Fruit fly (Drosophila melanogaster) whole organism, embryonic: Measurements from ENCODE around the gene CG4278.

Experiments
- Aef1 ChIP-seq: fragments of 200-800 bp; sonication (Bioruptor generic); IDR thresholded peaks from 3 replicates; pipeline ENCODE4 v1.3.6; 2022; ENCODE audit warnings: missing biosample characterization, missing genetic modification characterization
- Asciz ChIP-seq: fragments of 200-800 bp; sonication (Bioruptor generic); optimal IDR thresholded peaks from 2 replicates; lab custom pipeline; 2017; ENCODE audit warnings: missing biosample characterization, mild to moderate bottlenecking, missing genetic modification characterization, missing genetic modification reagents
- Atf6 ChIP-seq: fragments of 200-800 bp; sonication (Bioruptor generic); IDR thresholded peaks from 2 replicates; pipeline ENCODE4 v1.3.6; 2022; ENCODE audit warnings: missing biosample characterization, missing genetic modification characterization
- Bgb ChIP-seq: fragments of 200-800 bp; sonication (Bioruptor generic); IDR thresholded peaks from 2 replicates; pipeline ENCODE4 v1.3.6; 2022; ENCODE audit warnings: missing biosample characterization, missing genetic modification characterization; ENCODE audit not compliant: partially characterized antibody
- CG11456 ChIP-seq: fragments of 200-800 bp; sonication (Bioruptor generic); IDR thresholded peaks from 3 replicates; pipeline ENCODE4 v1.3.6; 2022; ENCODE audit warnings: missing biosample characterization, missing genetic modification characterization
- CG13424 ChIP-seq: fragments of 200-800 bp; sonication (Bioruptor generic); optimal IDR thresholded peaks from 2 replicates; lab custom pipeline; 2019; ENCODE audit warnings: missing biosample characterization, mild to moderate bottlenecking, missing genetic modification characterization, moderate library complexity
- CG13894 ChIP-seq: fragments of 200-800 bp; sonication (Bioruptor generic); optimal IDR thresholded peaks from 3 replicates; lab custom pipeline; 2018; ENCODE audit warnings: missing biosample characterization, mild to moderate bottlenecking, missing genetic modification characterization, moderate library complexity
- CG14050 ChIP-seq: fragments of 200-800 bp; sonication (Bioruptor generic); IDR thresholded peaks from 3 replicates; pipeline ENCODE4 v1.3.6; 2022; ENCODE audit warnings: missing biosample characterization, missing genetic modification characterization
- CG14860 ChIP-seq: fragments of 200-800 bp; sonication (Bioruptor generic); IDR thresholded peaks from 3 replicates; pipeline ENCODE4 v1.3.6; 2022; ENCODE audit warnings: missing biosample characterization, missing genetic modification characterization; ENCODE audit not compliant: partially characterized antibody
- CG1602 ChIP-seq: fragments of 200-800 bp; sonication (Bioruptor generic); optimal IDR thresholded peaks from 3 replicates; lab custom pipeline; 2016; ENCODE audit warnings: missing biosample characterization, missing genetic modification characterization
- CG17328 ChIP-seq: fragments of 200-800 bp; sonication (Bioruptor generic); IDR thresholded peaks from 2 replicates; pipeline ENCODE4 v1.3.6; 2022; ENCODE audit warnings: missing biosample characterization, missing genetic modification characterization
- CG17802 ChIP-seq: fragments of 200-800 bp; sonication (Bioruptor generic); optimal IDR thresholded peaks from 2 replicates; lab custom pipeline; 2018; ENCODE audit warnings: missing biosample characterization, mild to moderate bottlenecking, missing genetic modification characterization, moderate library complexity
- CG2199 ChIP-seq: fragments of 200-800 bp; sonication (Bioruptor generic); IDR thresholded peaks from 3 replicates; pipeline ENCODE4 v1.3.6; 2022; ENCODE audit warnings: missing biosample characterization, missing genetic modification characterization
- CG2678 ChIP-seq: fragments of 200-800 bp; sonication (Bioruptor generic); optimal IDR thresholded peaks from 3 replicates; lab custom pipeline; 2019; ENCODE audit warnings: missing biosample characterization, mild to moderate bottlenecking, missing genetic modification characterization, moderate library complexity
- CG2712 ChIP-seq: fragments of 200-800 bp; optimal IDR thresholded peaks from 3 replicates; lab custom pipeline; 2019; ENCODE audit warnings: missing biosample characterization, mild to moderate bottlenecking, missing genetic modification characterization, moderate library complexity
- CG34376 ChIP-seq: fragments of 200-800 bp; sonication (Bioruptor generic); optimal IDR thresholded peaks from 2 replicates; lab custom pipeline; 2018; ENCODE audit warnings: missing biosample characterization, mild to moderate bottlenecking, missing genetic modification characterization
- CG43689 ChIP-seq: fragments of 200-800 bp; sonication (Bioruptor generic); IDR thresholded peaks from 2 replicates; pipeline ENCODE4 v1.3.6; 2022; ENCODE audit warnings: missing biosample characterization, missing genetic modification characterization
- CG6175 ChIP-seq: fragments of 200-800 bp; sonication (Bioruptor generic); IDR thresholded peaks from 3 replicates; pipeline ENCODE4 v1.3.6; 2022; ENCODE audit warnings: missing biosample characterization, missing genetic modification characterization
- CG6813 ChIP-seq: fragments of 200-800 bp; sonication (Bioruptor generic); optimal IDR thresholded peaks from 2 replicates; lab custom pipeline; 2017; ENCODE audit warnings: missing biosample characterization, missing genetic modification characterization, mild to moderate bottlenecking, moderate library complexity, missing genetic modification reagents
- CG7271 ChIP-seq: fragments of 200-800 bp; sonication (Bioruptor generic); optimal IDR thresholded peaks from 2 replicates; lab custom pipeline; 2018; ENCODE audit warnings: missing biosample characterization, mild to moderate bottlenecking, missing genetic modification characterization, moderate library complexity
- CG8290 ChIP-seq, 3 experiments: fragments of 200-800 bp; sonication (Bioruptor generic); optimal IDR thresholded peaks; 2 replicates each; lab custom pipeline; 2016 to 2019; ENCODE audit warnings: missing biosample characterization in 3 of 3, missing genetic modification characterization in 3 of 3, mild to moderate bottlenecking in 2 of 3, moderate library complexity in 1 of 3
- Camta ChIP-seq: fragments of 200-800 bp; sonication (Bioruptor generic); optimal IDR thresholded peaks from 2 replicates; lab custom pipeline; 2016; ENCODE audit warnings: missing biosample characterization, missing genetic modification characterization
- Ets97D ChIP-seq: fragments of 200-800 bp; sonication (Bioruptor generic); optimal IDR thresholded peaks from 3 replicates; lab custom pipeline; 2016; ENCODE audit warnings: missing biosample characterization, missing genetic modification characterization
- Fer1 ChIP-seq: fragments of 200-800 bp; sonication (Bioruptor generic); optimal IDR thresholded peaks from 2 replicates; lab custom pipeline; 2017; ENCODE audit warnings: missing biosample characterization, mild to moderate bottlenecking, missing genetic modification characterization
- HLH4C ChIP-seq: fragments of 200-800 bp; sonication (Bioruptor generic); IDR thresholded peaks from 3 replicates; pipeline ENCODE4 v1.3.6; 2022; ENCODE audit warnings: missing biosample characterization, missing genetic modification characterization; ENCODE audit not compliant: partially characterized antibody
- HLH54F ChIP-seq: fragments of 200-800 bp; sonication (Bioruptor generic); optimal IDR thresholded peaks from 3 replicates; lab custom pipeline; 2016; ENCODE audit warnings: missing biosample characterization, missing genetic modification characterization
- Hr51 ChIP-seq, 2 experiments: fragments of 200-800 bp; sonication (Bioruptor generic); optimal IDR thresholded peaks; 2 replicates in 1 of 2; 3 replicates in 1 of 2; lab custom pipeline; 2016 to 2018; ENCODE audit warnings: missing biosample characterization in 2 of 2, missing genetic modification characterization in 2 of 2, mild to moderate bottlenecking in 1 of 2, moderate library complexity in 1 of 2
- Hr78 ChIP-seq, 2 experiments: fragments of 200-800 bp in 1 of 2; fragments of >200 bp in 1 of 2; sonication (Bioruptor generic) in 1 of 2; optimal IDR thresholded peaks; 2 replicates each; lab custom pipeline; 2017 to 2019; ENCODE audit warnings: missing biosample characterization in 2 of 2, missing genetic modification characterization in 2 of 2, mild to moderate bottlenecking in 1 of 2, moderate library complexity in 1 of 2
- Med ChIP-seq: fragments of 200-800 bp; sonication (Bioruptor generic); peaks from one replicate; lab custom pipeline; 2016; ENCODE audit warnings: missing biosample characterization, missing genetic modification characterization, mild to moderate bottlenecking, inconsistent platforms, moderate library complexity
- Neu2 ChIP-seq: fragments of 200-800 bp; sonication (Bioruptor generic); optimal IDR thresholded peaks from 3 replicates; lab custom pipeline; 2016; ENCODE audit warnings: missing biosample characterization, missing genetic modification characterization, borderline replicate concordance
- Nf-YA ChIP-seq: fragments of 200-800 bp; sonication (Bioruptor generic); IDR thresholded peaks from 2 replicates; pipeline ENCODE4 v1.3.6; 2022; ENCODE audit warnings: missing biosample characterization, missing genetic modification characterization
- Opbp ChIP-seq: fragments of 200-800 bp; sonication (Bioruptor generic); IDR thresholded peaks from 3 replicates; pipeline ENCODE4 v1.3.6; 2022; ENCODE audit warnings: missing biosample characterization, missing genetic modification characterization; ENCODE audit not compliant: partially characterized antibody
- Pdp1 ChIP-seq, 2 experiments: fragments of 200-800 bp; sonication (Bioruptor generic); optimal IDR thresholded peaks; 3 replicates each; lab custom pipeline; 2016; ENCODE audit warnings: missing biosample characterization in 2 of 2, missing genetic modification characterization in 2 of 2, mild to moderate bottlenecking in 1 of 2, moderate library complexity in 1 of 2
- Ptx1 ChIP-seq: fragments of 200-800 bp; sonication (Bioruptor generic); IDR thresholded peaks from 2 replicates; pipeline ENCODE4 v1.3.6; 2022; ENCODE audit warnings: missing biosample characterization, missing genetic modification characterization
- Trl ChIP-seq, 3 experiments: fragments of >200 bp in 2 of 3; fragments of 200-800 bp in 1 of 3; sonication (Bioruptor generic) in 1 of 3; optimal IDR thresholded peaks; 2 replicates in 1 of 3; 3 replicates in 2 of 3; lab custom pipeline; 2016 to 2017; ENCODE audit warnings: missing biosample characterization in 1 of 3, missing genetic modification characterization in 1 of 3
- abd-A ChIP-seq: fragments of 200-800 bp; sonication (Bioruptor generic); optimal IDR thresholded peaks from 3 replicates; lab custom pipeline; 2019; ENCODE audit warnings: missing biosample characterization, mild to moderate bottlenecking, missing genetic modification characterization, moderate library complexity
- btn ChIP-seq: fragments of 200-800 bp; sonication (Bioruptor generic); optimal IDR thresholded peaks from 2 replicates; lab custom pipeline; 2016; ENCODE audit warnings: missing biosample characterization, missing genetic modification characterization
- ci ChIP-seq: fragments of 200-800 bp; sonication (Bioruptor generic); IDR thresholded peaks from 3 replicates; pipeline ENCODE4 v1.3.6; 2022; ENCODE audit warnings: missing biosample characterization, missing genetic modification characterization
- danr ChIP-seq: fragments of 200-800 bp; sonication (Bioruptor generic); IDR thresholded peaks from 2 replicates; pipeline ENCODE4 v1.3.6; 2022; ENCODE audit warnings: missing biosample characterization, missing genetic modification characterization
- fd96Cb ChIP-seq: fragments of 200-800 bp; sonication (Bioruptor generic); optimal IDR thresholded peaks from 2 replicates; lab custom pipeline; 2018; ENCODE audit warnings: missing biosample characterization, mild to moderate bottlenecking, missing genetic modification characterization, moderate library complexity
- gcm2 ChIP-seq: fragments of 200-800 bp; sonication (Bioruptor generic); optimal IDR thresholded peaks from 2 replicates; lab custom pipeline; 2016; ENCODE audit warnings: missing biosample characterization, missing genetic modification characterization
- gem ChIP-seq: fragments of 200-800 bp; sonication (Bioruptor generic); optimal IDR thresholded peaks from 2 replicates; lab custom pipeline; 2019; ENCODE audit warnings: missing biosample characterization, mild to moderate bottlenecking, missing genetic modification characterization, moderate library complexity
- grau ChIP-seq: fragments of 200-800 bp; optimal IDR thresholded peaks from 3 replicates; lab custom pipeline; 2019; ENCODE audit warnings: missing biosample characterization, mild to moderate bottlenecking, missing genetic modification characterization, moderate library complexity
- gsb-n ChIP-seq: fragments of 200-800 bp; sonication (Bioruptor generic); optimal IDR thresholded peaks from 3 replicates; lab custom pipeline; 2018; ENCODE audit warnings: missing biosample characterization, mild to moderate bottlenecking, missing genetic modification characterization
- pita ChIP-seq: fragments of 200-800 bp; sonication (Bioruptor generic); optimal IDR thresholded peaks from 2 replicates; lab custom pipeline; 2017; ENCODE audit warnings: missing biosample characterization, mild to moderate bottlenecking, missing genetic modification characterization
- psq ChIP-seq: fragments of 200-800 bp; sonication (Bioruptor generic); optimal IDR thresholded peaks from 2 replicates; lab custom pipeline; 2017; ENCODE audit warnings: missing biosample characterization, missing genetic modification characterization
- sens ChIP-seq: fragments of 200-800 bp; sonication (Bioruptor generic); peaks from one replicate; lab custom pipeline; 2016; ENCODE audit warnings: missing biosample characterization, missing genetic modification characterization
- sens-2 ChIP-seq: fragments of 200-800 bp; sonication (Bioruptor generic); IDR thresholded peaks from 2 replicates; pipeline ENCODE4 v1.3.6; 2022; ENCODE audit warnings: missing biosample characterization, missing genetic modification characterization
- vnd ChIP-seq: fragments of 200-800 bp; sonication (Bioruptor generic); IDR thresholded peaks from 3 replicates; pipeline ENCODE4 v1.3.6; 2022; ENCODE audit warnings: missing biosample characterization, missing genetic modification characterization; ENCODE audit not compliant: partially characterized antibody

Gene CG4278

DNA sequence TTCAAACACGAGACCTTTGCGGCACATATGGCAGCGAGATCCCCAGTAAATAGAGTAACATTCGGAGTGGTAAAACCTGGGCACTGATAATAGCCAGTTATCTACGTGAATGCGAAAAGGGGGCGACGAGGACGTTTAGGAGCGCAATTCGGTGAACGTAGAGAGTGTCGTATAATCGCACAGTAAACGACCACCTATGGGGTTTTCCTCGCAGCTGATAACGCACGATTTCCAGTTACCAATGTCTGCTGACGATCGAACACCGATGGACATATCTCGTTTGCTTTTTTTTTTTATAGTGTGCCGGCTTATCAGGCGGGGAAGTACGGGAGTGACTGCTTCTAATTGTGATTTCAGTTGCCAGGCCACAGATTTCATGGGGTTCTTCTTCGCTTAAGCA, 7.1 kb upstream of the CG4278 start (continued):
- TF ChIP-seq ci (GFP tag; lab: Robert Waterston, UW) (0 out of 3 replicates have a peak, but pooled peaks have one; percentile 29), Opbp (GFP tag; lab: Robert Waterston, UW) (no peak), CG6175 (GFP tag; lab: Robert Waterston, UW) (no peak), gsb-n (tag; lab: Kevin White, UChicago) (no peak), CG17802 (no peak), grau (tag; lab: Kevin White, UChicago) (no peak), Bgb (no peak), HLH4C (no peak), gcm2 (GFP tag; lab: Kevin White, UChicago) (no peak), CG34376 (GFP tag; lab: Kevin White, UChicago) (peak; percentile 69), btn (GFP tag; lab: Kevin White, UChicago) (no peak), Aef1 (GFP tag; lab: Robert Waterston, UW) (no peak), danr (no peak), psq (GFP tag; lab: Kevin White, UChicago) (no peak), CG1602 (no peak), CG43689 (GFP tag; lab: Robert Waterston, UW) (no peak), Nf-YA (GFP tag; lab: Robert Waterston, UW) (no peak), CG2678 (tag; lab: Kevin White, UChicago) (peak; percentile 32), Asciz (GFP tag; lab: Kevin White, UChicago) (no peak)
- TF ChIP-seq, all 482 proteins: peak for 23

dm6 chr2L:16320428-16320827, 6.4 kb upstream of the CG4278 start:
- TF ChIP-seq Hr51 (GFP tag; optimal IDR thresholded peaks at IDR 0.05; lab: Kevin White, UChicago) (no peak), btn (GFP tag; lab: Kevin White, UChicago) (no peak), Neu2 (GFP tag; lab: Kevin White, UChicago) (no peak), Pdp1 (GFP tag; optimal IDR thresholded peaks at IDR 0.05; lab: Kevin White, UChicago) (peak in 1 of 2 experiments; percentile 29), Camta (GFP tag; lab: Kevin White, UChicago) (no peak), CG7271 (tag; lab: Kevin White, UChicago) (no peak), Ptx1 (GFP tag; lab: Robert Waterston, UW) (no peak), gem (no peak), vnd (GFP tag; lab: Robert Waterston, UW) (no peak), sens (GFP tag; lab: Kevin White, UChicago) (peak; percentile 63), CG14050 (GFP tag; lab: Robert Waterston, UW) (no peak), Ets97D (GFP tag; lab: Kevin White, UChicago) (no peak), Fer1 (no peak), fd96Cb (no peak), CG17328 (GFP tag; lab: Robert Waterston, UW) (no peak), Med (GFP tag; lab: Kevin White, UChicago) (peak; percentile 27), CG14860 (GFP tag; lab: Robert Waterston, UW) (no peak), Hr78 (GFP tag; optimal IDR thresholded peaks at IDR 0.05; lab: Kevin White, UChicago) (no peak), CG8290 (GFP tag; optimal IDR thresholded peaks at IDR 0.05; lab: Kevin White, UChicago) (no peak), CG8290 (tag; optimal IDR thresholded peaks at IDR 0.05; lab: Kevin White, UChicago) (no peak), CG11456 (GFP tag; lab: Robert Waterston, UW) (no peak), CG2712 (tag; lab: Kevin White, UChicago) (no peak), abd-A (tag; lab: Kevin White, UChicago) (peak; percentile 43), sens-2 (no peak), CG6813 (GFP tag; lab: Kevin White, UChicago) (no peak), Atf6 (0 out of 2 replicates have a peak, but pooled peaks have one; percentile 20), Trl (optimal IDR thresholded peaks at IDR 0.05; lab: Kevin White, UChicago) (no peak), Trl (GFP tag; optimal IDR thresholded peaks at IDR 0.05; lab: Kevin White, UChicago) (no peak), CG13424 (tag; lab: Kevin White, UChicago) (no peak), pita (GFP tag; lab: Kevin White, UChicago) (no peak), HLH54F (GFP tag; lab: Kevin White, UChicago) (no peak), CG13894 (tag; lab: Kevin White, UChicago) (peak; percentile 14), CG2199 (GFP tag; lab: Robert Waterston, UW) (no peak)
